Fruit fly (Drosophila melanogaster) whole organism, embryonic: Measurements from ENCODE around the gene CG7715.

Experiments used
- Bdp1 ChIP-seq: fragments of 200-800 bp; sonication (Bioruptor generic); optimal IDR thresholded peaks from 3 replicates; lab custom pipeline; 2016; ENCODE audit warnings: missing biosample characterization, missing genetic modification characterization
- CG10147 ChIP-seq: fragments of 200-800 bp; sonication (Bioruptor generic); optimal IDR thresholded peaks from 2 replicates; lab custom pipeline; 2019; ENCODE audit warnings: missing biosample characterization, mild to moderate bottlenecking, missing genetic modification characterization, moderate library complexity
- CG13624 ChIP-seq: fragments of 200-800 bp; sonication (Bioruptor generic); optimal IDR thresholded peaks from 2 replicates; lab custom pipeline; 2016; ENCODE audit warnings: missing biosample characterization, missing genetic modification characterization
- CG14667 ChIP-seq: fragments of 200-800 bp; sonication (Bioruptor generic); IDR thresholded peaks from 2 replicates; pipeline ENCODE4 v1.3.6; 2022; ENCODE audit warnings: missing biosample characterization, missing genetic modification characterization
- CG16779 ChIP-seq: fragments of 200-800 bp; sonication (Bioruptor generic); IDR thresholded peaks from 2 replicates; pipeline ENCODE4 v1.3.6; 2022; ENCODE audit warnings: missing biosample characterization, missing genetic modification characterization
- CG16863 ChIP-seq: fragments of 200-800 bp; sonication (Bioruptor generic); optimal IDR thresholded peaks from 3 replicates; lab custom pipeline; 2016; ENCODE audit warnings: missing biosample characterization, missing genetic modification characterization
- CG17328 ChIP-seq: fragments of 200-800 bp; sonication (Bioruptor generic); IDR thresholded peaks from 2 replicates; pipeline ENCODE4 v1.3.6; 2022; ENCODE audit warnings: missing biosample characterization, missing genetic modification characterization
- CG17385 ChIP-seq: fragments of 200-800 bp; sonication (Bioruptor generic); optimal IDR thresholded peaks from 3 replicates; lab custom pipeline; 2018; ENCODE audit warnings: missing biosample characterization, mild to moderate bottlenecking, missing genetic modification characterization
- CG1832 ChIP-seq: fragments of 200-800 bp; sonication (Bioruptor generic); optimal IDR thresholded peaks from 2 replicates; lab custom pipeline; 2017; ENCODE audit warnings: missing biosample characterization, mild to moderate bottlenecking, missing genetic modification characterization, inconsistent platforms
- CG18599 ChIP-seq: fragments of 200-800 bp; sonication (Bioruptor generic); optimal IDR thresholded peaks from 3 replicates; lab custom pipeline; 2017; ENCODE audit warnings: missing biosample characterization, missing genetic modification characterization, mild to moderate bottlenecking, moderate library complexity, missing genetic modification reagents
- CG2889 ChIP-seq: fragments of 200-800 bp; sonication (Bioruptor generic); IDR thresholded peaks from 3 replicates; pipeline ENCODE4 v1.3.6; 2022; ENCODE audit warnings: missing biosample characterization, missing genetic modification characterization
- CG3163 ChIP-seq: fragments of 200-800 bp; sonication (Bioruptor generic); optimal IDR thresholded peaks from 3 replicates; lab custom pipeline; 2016; ENCODE audit warnings: missing biosample characterization, missing genetic modification characterization
- CG3281 ChIP-seq: fragments of 200-800 bp; sonication (Bioruptor generic); optimal IDR thresholded peaks from 3 replicates; lab custom pipeline; 2017; ENCODE audit warnings: missing biosample characterization, mild to moderate bottlenecking, missing genetic modification characterization
- CG34224 ChIP-seq: fragments of 200-800 bp; sonication (Bioruptor generic); IDR thresholded peaks from 3 replicates; pipeline ENCODE4 v1.3.6; 2022; ENCODE audit warnings: missing biosample characterization, missing genetic modification characterization; ENCODE audit not compliant: partially characterized antibody
- CG42726 ChIP-seq: fragments of 200-800 bp; sonication (Bioruptor generic); IDR thresholded peaks from 2 replicates; pipeline ENCODE4 v1.3.6; 2022; ENCODE audit warnings: missing biosample characterization, missing genetic modification characterization; ENCODE audit not compliant: partially characterized antibody
- CG4360 ChIP-seq: fragments of 200-800 bp; sonication (Bioruptor generic); IDR thresholded peaks from 2 replicates; pipeline ENCODE4 v1.3.6; 2022; ENCODE audit warnings: missing biosample characterization, missing genetic modification characterization
- CG6813 ChIP-seq: fragments of 200-800 bp; sonication (Bioruptor generic); optimal IDR thresholded peaks from 2 replicates; lab custom pipeline; 2017; ENCODE audit warnings: missing biosample characterization, missing genetic modification characterization, mild to moderate bottlenecking, moderate library complexity, missing genetic modification reagents
- CG8281 ChIP-seq: fragments of 200-800 bp; sonication (Bioruptor generic); optimal IDR thresholded peaks from 2 replicates; lab custom pipeline; 2018; ENCODE audit warnings: missing biosample characterization, mild to moderate bottlenecking, missing genetic modification characterization, moderate library complexity
- CG9215 ChIP-seq: fragments of 200-800 bp; sonication (Bioruptor generic); IDR thresholded peaks from 2 replicates; pipeline ENCODE4 v1.3.6; 2022; ENCODE audit warnings: missing biosample characterization, missing genetic modification characterization
- E2f1 ChIP-seq: fragments of 200-800 bp; sonication (Bioruptor generic); IDR thresholded peaks from 2 replicates; pipeline ENCODE4 v1.3.6; 2022; ENCODE audit warnings: missing biosample characterization, missing genetic modification characterization
- Hmx ChIP-seq: fragments of 200-800 bp; sonication (Bioruptor generic); optimal IDR thresholded peaks from 2 replicates; lab custom pipeline; 2016; ENCODE audit warnings: missing biosample characterization, missing genetic modification characterization
- Hr78 ChIP-seq, 2 experiments: fragments of 200-800 bp in 1 of 2; fragments of >200 bp in 1 of 2; sonication (Bioruptor generic) in 1 of 2; optimal IDR thresholded peaks; 2 replicates each; lab custom pipeline; 2017 to 2019; ENCODE audit warnings: missing biosample characterization in 2 of 2, missing genetic modification characterization in 2 of 2, mild to moderate bottlenecking in 1 of 2, moderate library complexity in 1 of 2
- Jarid2 ChIP-seq: fragments of 200-800 bp; sonication (Bioruptor generic); optimal IDR thresholded peaks from 3 replicates; lab custom pipeline; 2017; ENCODE audit warnings: mild to moderate bottlenecking, missing biosample characterization, missing genetic modification reagents, missing genetic modification characterization
- MESR4 ChIP-seq: fragments of 200-800 bp; sonication (Bioruptor generic); optimal IDR thresholded peaks from 2 replicates; lab custom pipeline; 2018; ENCODE audit warnings: missing biosample characterization, mild to moderate bottlenecking, missing genetic modification characterization, moderate library complexity
- NC2β ChIP-seq: fragments of 200-800 bp; sonication (Bioruptor generic); optimal IDR thresholded peaks from 2 replicates; lab custom pipeline; 2016; ENCODE audit warnings: missing biosample characterization, missing genetic modification characterization
- Sry-δ ChIP-seq: fragments of 200-800 bp; sonication (Bioruptor generic); optimal IDR thresholded peaks from 2 replicates; lab custom pipeline; 2016; ENCODE audit warnings: missing biosample characterization, missing genetic modification characterization
- YL-1 ChIP-seq: fragments of 200-800 bp; sonication (Bioruptor generic); optimal IDR thresholded peaks from 3 replicates; lab custom pipeline; 2017; ENCODE audit warnings: missing biosample characterization, mild to moderate bottlenecking, missing genetic modification characterization
- ash1 ChIP-seq: fragments of 200-800 bp; sonication (Bioruptor generic); optimal IDR thresholded peaks from 2 replicates; lab custom pipeline; 2018; ENCODE audit warnings: missing biosample characterization, mild to moderate bottlenecking, missing genetic modification characterization
- bcd ChIP-seq: fragments of 200-800 bp; sonication (Bioruptor generic); optimal IDR thresholded peaks from 2 replicates; lab custom pipeline; 2017; ENCODE audit warnings: missing biosample characterization, mild to moderate bottlenecking, missing genetic modification characterization
- chinmo ChIP-seq: fragments of 200-800 bp; sonication (Bioruptor generic); IDR thresholded peaks from 4 replicates; pipeline ENCODE4 v1.3.6; 2022; ENCODE audit warnings: missing biosample characterization, missing genetic modification characterization; ENCODE audit not compliant: partially characterized antibody
- dmrt11E ChIP-seq: fragments of 200-800 bp; sonication (Bioruptor generic); optimal IDR thresholded peaks from 3 replicates; lab custom pipeline; 2018; ENCODE audit warnings: missing biosample characterization, mild to moderate bottlenecking, missing genetic modification characterization, moderate library complexity
- gfzf ChIP-seq: fragments of 200-800 bp; sonication (Bioruptor generic); optimal IDR thresholded peaks from 2 replicates; lab custom pipeline; 2016; ENCODE audit warnings: missing biosample characterization, mild to moderate bottlenecking, missing genetic modification characterization, moderate library complexity
- inv ChIP-seq: fragments of 200-800 bp; sonication (Bioruptor generic); IDR thresholded peaks from 2 replicates; pipeline ENCODE4 v1.3.6; 2022; ENCODE audit warnings: missing biosample characterization, missing genetic modification characterization; ENCODE audit not compliant: partially characterized antibody
- klu ChIP-seq: fragments of 200-800 bp; sonication (Bioruptor generic); IDR thresholded peaks from 2 replicates; pipeline ENCODE4 v1.3.6; 2022; ENCODE audit warnings: missing biosample characterization, missing genetic modification characterization
- lilli ChIP-seq: fragments of 200-800 bp; sonication (Bioruptor generic); optimal IDR thresholded peaks from 3 replicates; lab custom pipeline; 2016; ENCODE audit warnings: missing biosample characterization, missing genetic modification characterization
- lola ChIP-seq, 3 experiments: fragments of >200 bp in 2 of 3; fragments of 200-800 bp in 1 of 3; sonication (Bioruptor generic) in 1 of 3; optimal IDR thresholded peaks; 2 replicates each; lab custom pipeline; 2017 to 2019; ENCODE audit warnings: missing biosample characterization in 3 of 3, missing genetic modification characterization in 3 of 3, mild to moderate bottlenecking in 1 of 3, moderate library complexity in 1 of 3
- mam ChIP-seq: fragments of 200-800 bp; sonication (Bioruptor generic); optimal IDR thresholded peaks from 3 replicates; lab custom pipeline; 2016; ENCODE audit warnings: missing biosample characterization, missing genetic modification characterization
- nerfin-1 ChIP-seq: fragments of 200-800 bp; sonication (Bioruptor generic); optimal IDR thresholded peaks from 3 replicates; lab custom pipeline; 2019; ENCODE audit warnings: missing biosample characterization, mild to moderate bottlenecking, missing genetic modification characterization, moderate library complexity
- pros ChIP-seq: fragments of 200-800 bp; sonication (Bioruptor generic); optimal IDR thresholded peaks from 3 replicates; lab custom pipeline; 2019; ENCODE audit warnings: missing biosample characterization, mild to moderate bottlenecking, missing genetic modification characterization, moderate library complexity
- salm ChIP-seq: fragments of 200-800 bp; sonication (Bioruptor generic); optimal IDR thresholded peaks from 2 replicates; lab custom pipeline; 2018; ENCODE audit warnings: missing biosample characterization, mild to moderate bottlenecking, missing genetic modification characterization
- sc ChIP-seq, 3 experiments: fragments of >200 bp in 2 of 3; fragments of 200-800 bp in 1 of 3; sonication (Bioruptor generic) in 1 of 3; optimal IDR thresholded peaks; 2 replicates in 2 of 3; 3 replicates in 1 of 3; lab custom pipeline; 2017; ENCODE audit warnings: mild to moderate bottlenecking in 1 of 3, missing biosample characterization in 1 of 3, missing genetic modification characterization in 1 of 3, missing genetic modification reagents in 1 of 3
- sima ChIP-seq: fragments of 200-800 bp; sonication (Bioruptor generic); optimal IDR thresholded peaks from 2 replicates; lab custom pipeline; 2016; ENCODE audit warnings: missing biosample characterization, missing genetic modification characterization
- sna ChIP-seq: fragments of 200-800 bp; sonication (Bioruptor generic); IDR thresholded peaks from 2 replicates; pipeline ENCODE4 v1.3.6; 2022; ENCODE audit warnings: missing biosample characterization, missing genetic modification characterization; ENCODE audit not compliant: partially characterized antibody
- sug ChIP-seq: fragments of 200-800 bp; optimal IDR thresholded peaks from 2 replicates; lab custom pipeline; 2019; ENCODE audit warnings: missing biosample characterization, mild to moderate bottlenecking, missing genetic modification characterization, moderate library complexity
- tna ChIP-seq: fragments of 200-800 bp; sonication (Bioruptor generic); IDR thresholded peaks from 2 replicates; pipeline ENCODE4 v1.3.6; 2022; ENCODE audit warnings: missing biosample characterization, missing genetic modification characterization; ENCODE audit not compliant: partially characterized antibody
- toy ChIP-seq: fragments of 200-800 bp; sonication (Bioruptor generic); IDR thresholded peaks from 2 replicates; pipeline ENCODE4 v1.3.6; 2022; ENCODE audit warnings: missing biosample characterization, missing genetic modification characterization
- vvl ChIP-seq: fragments of 200-800 bp; sonication (Bioruptor generic); IDR thresholded peaks from 2 replicates; pipeline ENCODE4 v1.3.6; 2022; ENCODE audit warnings: missing biosample characterization, missing genetic modification characterization

CG7715 gene

dm6 chr3R:18758548-18759257 is 30.4 kb upstream of the CG7715 start, which contains the start of gene Epg5 (continued):
- peak; percentile 83 for TF ChIP-seq CG13624 (GFP tag; lab: Kevin White, UChicago)
- TF ChIP-seq CG4360 (GFP tag; lab: Robert Waterston, UW) = no peak
- TF ChIP-seq chinmo = peak; percentile 88; the same call in 3 of the 4 replicates
- TF ChIP-seq lola (GFP tag; optimal IDR thresholded peaks at IDR 0.05; lab: Kevin White, UChicago) = no peak
- TF ChIP-seq Bdp1 (GFP tag; lab: Kevin White, UChicago) = peak; percentile 57
- TF ChIP-seq mam (GFP tag; lab: Kevin White, UChicago) = peak; percentile 81
- peak; percentile 24 for TF ChIP-seq CG3163 (GFP tag; lab: Kevin White, UChicago)
- TF ChIP-seq sima (GFP tag; lab: Kevin White, UChicago) = no peak
- no peak for TF ChIP-seq CG3281
- no peak for TF ChIP-seq Jarid2
- no peak for TF ChIP-seq CG6813
- peak; percentile 68 for TF ChIP-seq CG17385 (GFP tag; lab: Kevin White, UChicago)
- peak; percentile 50 for TF ChIP-seq dmrt11E
- peak; percentile 53 for TF ChIP-seq vvl
- TF ChIP-seq CG34224 (GFP tag; lab: Robert Waterston, UW) = peak; percentile 97
- TF ChIP-seq pros (GFP tag; lab: Kevin White, UChicago) = no peak
- TF ChIP-seq inv (GFP tag; lab: Robert Waterston, UW) = peak; percentile 98
- no peak for TF ChIP-seq Hr78 (GFP tag; optimal IDR thresholded peaks at IDR 0.05; lab: Kevin White, UChicago)
- peak; percentile 27 for TF ChIP-seq gfzf (GFP tag; lab: Kevin White, UChicago)
- TF ChIP-seq CG10147 (GFP tag; lab: Kevin White, UChicago) = no peak
- TF ChIP-seq salm (tag; lab: Kevin White, UChicago) = no peak
- TF ChIP-seq MESR4 (GFP tag; lab: Kevin White, UChicago) = peak; percentile 55
- peak; percentile 42 for TF ChIP-seq CG16863 (GFP tag; lab: Kevin White, UChicago)
- peak; percentile 77 for TF ChIP-seq CG9215 (GFP tag; lab: Robert Waterston, UW)
- TF ChIP-seq NC2β (GFP tag; lab: Kevin White, UChicago) = peak; percentile 52
- peak; percentile 89 for TF ChIP-seq lilli
- no peak for TF ChIP-seq toy (GFP tag; lab: Robert Waterston, UW)
- no peak for TF ChIP-seq Hmx (GFP tag; lab: Kevin White, UChicago)
- TF ChIP-seq CG17328 = peak; percentile 63
- TF ChIP-seq nerfin-1 (tag; lab: Kevin White, UChicago) = no peak
- TF ChIP-seq sna = peak; percentile 99
- no peak for TF ChIP-seq ash1 (GFP tag; lab: Kevin White, UChicago)
- no peak for TF ChIP-seq CG8281 (tag; lab: Kevin White, UChicago)
- peak; percentile 87 for TF ChIP-seq CG42726
- TF ChIP-seq CG14667 (GFP tag; lab: Robert Waterston, UW) = peak; percentile 38
- no peak for TF ChIP-seq CG16779 (GFP tag; lab: Robert Waterston, UW)
- TF ChIP-seq Sry-δ = peak; percentile 92
- TF ChIP-seq tna (GFP tag; lab: Robert Waterston, UW) = peak; percentile 85
- no peak for TF ChIP-seq bcd
- peak; percentile 70; the same call in 1 of the 2 replicates for TF ChIP-seq klu (GFP tag; lab: Robert Waterston, UW)
- TF ChIP-seq YL-1 (GFP tag; lab: Kevin White, UChicago) = peak; percentile 78
- TF ChIP-seq CG1832 (GFP tag; lab: Kevin White, UChicago) = no peak
- TF ChIP-seq sc (optimal IDR thresholded peaks at IDR 0.05; lab: Kevin White, UChicago) = no peak
- TF ChIP-seq sc (GFP tag; optimal IDR thresholded peaks at IDR 0.05; lab: Kevin White, UChicago) = no peak
- no peak for TF ChIP-seq sug (tag; lab: Kevin White, UChicago)
- TF ChIP-seq CG2889 (GFP tag; lab: Robert Waterston, UW) = 0 out of 3 replicates have a peak, but pooled peaks have one; percentile 18
- peak; percentile 66 for TF ChIP-seq CG18599 (GFP tag; lab: Kevin White, UChicago)
- TF ChIP-seq E2f1 (GFP tag; lab: Robert Waterston, UW) = peak; percentile 71
